Worm (Caenorhabditis elegans) whole organism, L4/young adult: ENCODE data around the gene Y113G7A.22.

Experiments used
- W03F9.2 ChIP-seq: fragments of 150-350 bp; optimal IDR thresholded peaks from 2 replicates; lab custom pipeline; 2014; ENCODE audit warnings: missing biosample characterization, missing genetic modification characterization
- dao-5 ChIP-seq: sonication (generic microtip); optimal IDR thresholded peaks from 2 replicates; lab custom pipeline; 2016; ENCODE audit warnings: missing genotype, missing genetic modification characterization, moderate library complexity, missing compliant biosample characterization
- him-1 ChIP-seq: sonication (generic microtip); optimal IDR thresholded peaks from 2 replicates; lab custom pipeline; 2016; ENCODE audit warnings: missing genotype, missing genetic modification reagents, missing genetic modification characterization, missing compliant biosample characterization

DNA sequence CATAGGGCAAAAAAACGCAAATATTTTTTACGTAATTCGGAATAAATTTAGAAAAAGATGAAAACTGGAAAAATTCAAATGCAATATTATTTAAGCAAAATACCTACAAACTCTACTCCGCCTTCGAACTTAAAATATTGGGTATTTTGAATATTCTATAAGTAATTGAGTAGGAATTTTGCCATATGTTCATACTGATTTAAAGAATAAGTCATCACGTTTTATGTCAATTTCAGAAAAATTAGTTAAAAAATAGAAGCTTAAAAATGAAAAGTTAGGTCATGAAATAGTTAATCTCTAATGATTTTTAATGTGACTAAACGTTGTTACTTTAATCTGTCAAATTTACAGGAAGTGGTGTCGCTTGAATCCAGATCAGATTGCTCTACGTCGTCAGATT, 16.3 kb upstream of the Y113G7A.22 start, which contains the start of gene F19B2.7:
- TF ChIP-seq him-1 (tag; lab: Kevin White, UChicago), result no peak
- TF ChIP-seq W03F9.2 (tag; lab: Kevin White, UChicago), result no peak
- no peak for TF ChIP-seq dao-5 (tag; lab: Kevin White, UChicago)
